Fruit fly (Drosophila melanogaster): Measurements from ENCODE around the gene CG10428.
A peak's percentile ranks its signal among the peaks of the same experiment; 100 is the strongest.

Gene CG10428

dm6 chr2L:18966844-18967243 is 18.2 kb downstream of the CG10428 start (continued):
- 0 out of 3 replicates have a peak, but pooled peaks have one; percentile 20 for TF ChIP-seq B-H1 (GFP tag; IDR thresholded peaks at IDR 0.05)
- TF ChIP-seq CG10274 (GFP tag; optimal IDR thresholded peaks at IDR 0.05): peak; percentile 19
- peak; percentile 39 for TF ChIP-seq CG10209 (GFP tag; optimal IDR thresholded peaks at IDR 0.05)
- TF ChIP-seq toy (GFP tag; IDR thresholded peaks at IDR 0.05): no peak
- no peak for TF ChIP-seq dpn (GFP tag; optimal IDR thresholded peaks at IDR 0.05)
- no peak for TF ChIP-seq CG6791 (GFP tag; IDR thresholded peaks at IDR 0.05; ENCODE audit: partially characterized antibody)
- TF ChIP-seq Meics (GFP tag; optimal IDR thresholded peaks at IDR 0.05): peak; percentile 74
- TF ChIP-seq CG6272 (GFP tag; IDR thresholded peaks at IDR 0.05): 0 out of 2 replicates have a peak, but pooled peaks have one; percentile 31
- no peak for TF ChIP-seq Hr3 (GFP tag; optimal IDR thresholded peaks at IDR 0.05)
- no peak for TF ChIP-seq pho (GFP tag; optimal IDR thresholded peaks at IDR 0.05)
- TF ChIP-seq CG7928 (GFP tag; optimal IDR thresholded peaks at IDR 0.05): no peak
- no peak for TF ChIP-seq CG12155 (GFP tag; optimal IDR thresholded peaks at IDR 0.05)
- TF ChIP-seq en (GFP tag; optimal IDR thresholded peaks at IDR 0.05): no peak
- TF ChIP-seq Dll (GFP tag; IDR thresholded peaks at IDR 0.05; ENCODE audit: partially characterized antibody): no peak
- TF ChIP-seq Usf (GFP tag; optimal IDR thresholded peaks at IDR 0.05): no peak
- peak; percentile 31 for TF ChIP-seq sug (tag; optimal IDR thresholded peaks at IDR 0.05)
- no peak for TF ChIP-seq z (GFP tag; IDR thresholded peaks at IDR 0.05)
- TF ChIP-seq CG14965 (GFP tag; optimal IDR thresholded peaks at IDR 0.05; ENCODE audit: borderline replicate concordance): no peak
- peak; percentile 71 for TF ChIP-seq CG3281 (GFP tag; optimal IDR thresholded peaks at IDR 0.05)
- 0 out of 3 replicates have a peak, but pooled peaks have one; percentile 12 for TF ChIP-seq CG11456 (GFP tag; IDR thresholded peaks at IDR 0.05)
- no peak for TF ChIP-seq rib (GFP tag; IDR thresholded peaks at IDR 0.05)
- no peak; the same call in 1 of the 2 replicates for TF ChIP-seq dati (GFP tag; IDR thresholded peaks at IDR 0.05)
- TF ChIP-seq gem (tag; optimal IDR thresholded peaks at IDR 0.05): peak; percentile 61
- TF ChIP-seq sim (GFP tag; IDR thresholded peaks at IDR 0.05): no peak
- peak; percentile 40; the same call in 1 of the 2 replicates for TF ChIP-seq Ada2b (GFP tag; IDR thresholded peaks at IDR 0.05)
- TF ChIP-seq Ptx1 (GFP tag; IDR thresholded peaks at IDR 0.05): peak; percentile 76
- TF ChIP-seq CG8924 (tag; optimal IDR thresholded peaks at IDR 0.05): no peak
- peak; percentile 36 for TF ChIP-seq CG11504 (tag; optimal IDR thresholded peaks at IDR 0.05)
- no peak for TF ChIP-seq CG12104 (GFP tag; optimal IDR thresholded peaks at IDR 0.05)
- TF ChIP-seq repo (GFP tag; optimal IDR thresholded peaks at IDR 0.05): no peak
- no peak for TF ChIP-seq gfzf (GFP tag; optimal IDR thresholded peaks at IDR 0.05)
- no peak for TF ChIP-seq Dip2 (GFP tag; IDR thresholded peaks at IDR 0.05)
- TF ChIP-seq Blimp-1 (GFP tag; optimal IDR thresholded peaks at IDR 0.05): peak; percentile 27
- TF ChIP-seq Hmr (GFP tag; optimal IDR thresholded peaks at IDR 0.05): no peak
- TF ChIP-seq Dek (tag; optimal IDR thresholded peaks at IDR 0.05): peak; percentile 34
- peak; percentile 55 for TF ChIP-seq CG7372 (GFP tag; IDR thresholded peaks at IDR 0.05)
- TF ChIP-seq NFAT (GFP tag; IDR thresholded peaks at IDR 0.05): 0 out of 2 replicates have a peak, but pooled peaks have one; percentile 37
- no peak for TF ChIP-seq CG7556 (GFP tag; optimal IDR thresholded peaks at IDR 0.05)
- no peak for TF ChIP-seq ttk (GFP tag; IDR thresholded peaks at IDR 0.05)
- no peak for TF ChIP-seq CG15601 (tag; optimal IDR thresholded peaks at IDR 0.05)
- peak; percentile 37 for TF ChIP-seq NfI (GFP tag; optimal IDR thresholded peaks at IDR 0.05)
- TF ChIP-seq Side (GFP tag; optimal IDR thresholded peaks at IDR 0.05): no peak
- no peak for TF ChIP-seq phol (tag; optimal IDR thresholded peaks at IDR 0.05)
- no peak for TF ChIP-seq ase (GFP tag; IDR thresholded peaks at IDR 0.05)
- no peak for TF ChIP-seq Hr78 (GFP tag; optimal IDR thresholded peaks at IDR 0.05)
- no peak for TF ChIP-seq CG4328 (GFP tag; optimal IDR thresholded peaks at IDR 0.05)
- peak; percentile 65 for TF ChIP-seq CG15269 (tag; optimal IDR thresholded peaks at IDR 0.05)
- TF ChIP-seq CG2875 (GFP tag; optimal IDR thresholded peaks at IDR 0.05): no peak
